Fruit fly (Drosophila melanogaster): ENCODE results near the gene CG7227.

DNA sequence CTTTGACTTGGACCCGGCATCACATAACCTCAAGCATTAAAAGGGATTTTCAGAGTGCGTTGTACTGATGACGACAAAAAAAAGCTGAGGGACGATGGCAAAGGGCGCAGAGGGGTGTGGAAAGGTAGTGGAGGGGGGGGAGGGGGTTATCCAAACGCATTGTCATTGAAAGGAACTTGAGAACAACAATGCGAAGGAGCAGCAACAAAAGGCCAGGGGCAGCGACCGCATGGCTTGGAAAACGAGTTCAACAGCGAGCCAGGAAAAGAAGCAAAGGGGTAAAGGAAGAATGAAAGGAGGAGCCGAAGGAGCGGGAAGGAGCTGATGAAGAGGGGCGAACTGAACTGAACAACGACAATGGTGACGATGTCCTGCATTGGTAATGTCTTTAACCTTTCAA, 35.7 kb downstream of the CG7227 start:
- TF ChIP-seq Dll (optimal IDR thresholded peaks at IDR 0.05) (no peak), pan (optimal IDR thresholded peaks at IDR 0.05) (no peak), usp (GFP tag; optimal IDR thresholded peaks at IDR 0.05) (no peak), EcR (GFP tag; optimal IDR thresholded peaks at IDR 0.05) (peak; percentile 45 to 70), psq (optimal IDR thresholded peaks at IDR 0.05) (no peak), CG8478 (optimal IDR thresholded peaks at IDR 0.05) (no peak)

All from whole organism.